Worm (Caenorhabditis elegans) whole organism, L2 larva: Measurements from ENCODE around the gene Y45G5AL.1.

Experiments used
- C34F6.9 ChIP-seq: fragments of 150-350 bp; optimal IDR thresholded peaks from 2 replicates; lab custom pipeline; 2014; ENCODE audit warnings: missing biosample characterization, missing genetic modification characterization
- F13H6.1 ChIP-seq: sonication (generic microtip); optimal IDR thresholded peaks from 2 replicates; lab custom pipeline; 2016; ENCODE audit warnings: missing genetic modification characterization, missing compliant biosample characterization
- R02D3.7 ChIP-seq: fragments of 150-350 bp; optimal IDR thresholded peaks from 2 replicates; lab custom pipeline; 2014; ENCODE audit warnings: missing biosample characterization, missing genetic modification characterization
- ZK546.5 ChIP-seq: sonication (generic microtip); optimal IDR thresholded peaks from 2 replicates; lab custom pipeline; 2017; ENCODE audit warnings: missing biosample characterization, missing genetic modification characterization
- alr-1 ChIP-seq: fragments of 150-350 bp; optimal IDR thresholded peaks from 2 replicates; lab custom pipeline; 2014; ENCODE audit warnings: missing biosample characterization, missing genetic modification characterization
- aly-2 ChIP-seq: fragments of 150-350 bp; optimal IDR thresholded peaks from 2 replicates; lab custom pipeline; 2014; ENCODE audit warnings: missing biosample characterization, missing genetic modification characterization
- ama-1 ChIP-seq: fragments of 150-350 bp; optimal IDR thresholded peaks from 2 replicates; lab custom pipeline; 2018; ENCODE audit warnings: inconsistent platforms
- blmp-1 ChIP-seq: sonication (generic microtip); optimal IDR thresholded peaks from 2 replicates; lab custom pipeline; 2017; ENCODE audit warnings: missing genetic modification characterization, mild to moderate bottlenecking, missing compliant biosample characterization, antibody characterized with exemption, moderate library complexity; ENCODE audit not compliant: insufficient read depth
- ceh-16 ChIP-seq: fragments of 150-350 bp; optimal IDR thresholded peaks from 2 replicates; lab custom pipeline; 2014; ENCODE audit warnings: missing biosample characterization, missing genetic modification characterization
- crh-2 ChIP-seq: sonication (generic microtip); optimal IDR thresholded peaks from 2 replicates; lab custom pipeline; 2017; ENCODE audit warnings: missing biosample characterization, missing genetic modification characterization
- dmd-4 ChIP-seq: sonication (generic microtip); optimal IDR thresholded peaks from 2 replicates; lab custom pipeline; 2017; ENCODE audit warnings: missing biosample characterization, missing genetic modification characterization
- egl-27 ChIP-seq: sonication (generic microtip); optimal IDR thresholded peaks from 3 replicates; lab custom pipeline; 2017; ENCODE audit warnings: missing biosample characterization, missing genetic modification reagents, missing genetic modification characterization
- elt-1 ChIP-seq: fragments of 150-350 bp; optimal IDR thresholded peaks from 2 replicates; lab custom pipeline; 2014; ENCODE audit warnings: missing biosample characterization, missing genetic modification characterization
- fos-1 ChIP-seq: fragments of 150-350 bp; optimal IDR thresholded peaks from 2 replicates; lab custom pipeline; 2014; ENCODE audit warnings: missing biosample characterization, missing genetic modification characterization
- gmeb-1 ChIP-seq: fragments of 150-350 bp; optimal IDR thresholded peaks from 2 replicates; lab custom pipeline; 2014; ENCODE audit warnings: missing biosample characterization, missing genetic modification characterization
- lin-11 ChIP-seq: fragments of 150-350 bp; sonication (generic microtip); optimal IDR thresholded peaks from 2 replicates; lab custom pipeline; 2014; ENCODE audit warnings: missing biosample characterization, missing genetic modification characterization, inconsistent platforms, mixed read lengths
- lin-13 ChIP-seq: fragments of 150-350 bp; optimal IDR thresholded peaks from 2 replicates; lab custom pipeline; 2014; ENCODE audit warnings: missing biosample characterization, missing genetic modification reagents, missing genetic modification characterization
- lin-39 ChIP-seq: fragments of 150-350 bp; optimal IDR thresholded peaks from 2 replicates; lab custom pipeline; 2014; ENCODE audit warnings: missing biosample characterization, missing genetic modification reagents, missing genetic modification characterization
- lsy-2 ChIP-seq, 2 experiments: fragments of 150-350 bp in 1 of 2; sonication (generic microtip) in 1 of 2; optimal IDR thresholded peaks; 2 replicates each; lab custom pipeline; 2014 to 2017; ENCODE audit warnings: missing biosample characterization in 2 of 2, missing genetic modification characterization in 2 of 2
- mab-5 ChIP-seq: fragments of 150-350 bp; optimal IDR thresholded peaks from 2 replicates; lab custom pipeline; 2014; ENCODE audit warnings: missing biosample characterization, missing genetic modification characterization
- mdl-1 ChIP-seq, 2 experiments: fragments of 150-350 bp in 1 of 2; sonication (generic microtip) in 1 of 2; optimal IDR thresholded peaks; 2 replicates each; lab custom pipeline; 2017; ENCODE audit warnings: missing biosample characterization in 2 of 2, missing genetic modification characterization in 2 of 2
- nhr-10 ChIP-seq: sonication (generic microtip); optimal IDR thresholded peaks from 2 replicates; lab custom pipeline; 2017; ENCODE audit warnings: missing biosample characterization, missing genetic modification characterization
- nhr-11 ChIP-seq: fragments of 150-350 bp; optimal IDR thresholded peaks from 2 replicates; lab custom pipeline; 2014; ENCODE audit warnings: missing biosample characterization, missing genetic modification characterization
- nhr-129 ChIP-seq: fragments of 150-350 bp; optimal IDR thresholded peaks from 2 replicates; lab custom pipeline; 2014; ENCODE audit warnings: missing biosample characterization, missing genetic modification characterization
- nhr-21 ChIP-seq: fragments of 150-350 bp; optimal IDR thresholded peaks from 2 replicates; lab custom pipeline; 2014; ENCODE audit warnings: missing biosample characterization, missing genetic modification characterization
- nhr-23 ChIP-seq: fragments of 150-350 bp; optimal IDR thresholded peaks from 2 replicates; lab custom pipeline; 2014; ENCODE audit warnings: missing biosample characterization, missing genetic modification reagents, missing genetic modification characterization
- nhr-237 ChIP-seq: fragments of 150-350 bp; optimal IDR thresholded peaks from 2 replicates; lab custom pipeline; 2014; ENCODE audit warnings: missing biosample characterization, missing genetic modification characterization
- nhr-25 ChIP-seq: fragments of 150-350 bp; sonication (generic microtip); optimal IDR thresholded peaks from 3 replicates; lab custom pipeline; 2014; ENCODE audit warnings: missing biosample characterization, missing genetic modification characterization
- nhr-6 ChIP-seq: fragments of 150-350 bp; optimal IDR thresholded peaks from 2 replicates; lab custom pipeline; 2014; ENCODE audit warnings: missing biosample characterization, missing genetic modification characterization
- peb-1 ChIP-seq: fragments of 150-350 bp; optimal IDR thresholded peaks from 2 replicates; lab custom pipeline; 2014; ENCODE audit warnings: missing biosample characterization, missing genetic modification characterization
- sem-4 ChIP-seq: fragments of 150-350 bp; optimal IDR thresholded peaks from 2 replicates; lab custom pipeline; 2014; ENCODE audit warnings: missing biosample characterization, missing genetic modification reagents, missing genetic modification characterization
- skn-1 ChIP-seq: sonication (generic microtip); optimal IDR thresholded peaks from 2 replicates; lab custom pipeline; 2017; ENCODE audit warnings: missing biosample characterization, missing genetic modification characterization
- sma-3 ChIP-seq: sonication (generic microtip); optimal IDR thresholded peaks from 2 replicates; lab custom pipeline; 2016; ENCODE audit warnings: missing genetic modification reagents, missing genetic modification characterization, missing compliant biosample characterization
- sma-9 ChIP-seq, 2 experiments: fragments of 150-350 bp in 1 of 2; sonication (generic microtip) in 1 of 2; optimal IDR thresholded peaks; 2 replicates each; lab custom pipeline; 2014 to 2016; ENCODE audit warnings: missing genetic modification characterization in 2 of 2, mild to moderate bottlenecking in 1 of 2, missing biosample characterization in 1 of 2, missing compliant biosample characterization in 1 of 2, missing genetic modification reagents in 1 of 2, moderate library complexity in 1 of 2
- unc-39 ChIP-seq: fragments of 150-350 bp; optimal IDR thresholded peaks from 2 replicates; lab custom pipeline; 2014; ENCODE audit warnings: missing biosample characterization, missing genetic modification characterization
- unc-55 ChIP-seq: fragments of 150-350 bp; sonication (generic microtip); optimal IDR thresholded peaks from 3 replicates; lab custom pipeline; 2014; ENCODE audit warnings: missing biosample characterization, missing genetic modification reagents, missing genetic modification characterization
- zag-1 ChIP-seq: fragments of 150-350 bp; optimal IDR thresholded peaks from 2 replicates; lab custom pipeline; 2014; ENCODE audit warnings: missing biosample characterization, missing genetic modification characterization
- ztf-1 ChIP-seq: fragments of 200-800 bp; sonication (Bioruptor generic); conservative IDR thresholded peaks from 2 replicates; pipeline ENCODE4 v1.3.6; 2022; ENCODE audit warnings: missing genetic modification characterization, missing compliant biosample characterization
- ztf-11 ChIP-seq: sonication (generic microtip); optimal IDR thresholded peaks from 2 replicates; lab custom pipeline; 2017; ENCODE audit warnings: missing biosample characterization, missing genetic modification characterization
- ztf-4 ChIP-seq: fragments of 150-350 bp; optimal IDR thresholded peaks from 2 replicates; lab custom pipeline; 2014; ENCODE audit warnings: missing biosample characterization, missing genetic modification characterization

Gene Y45G5AL.1

ce11 chrV:4143034-4143433, 1.3 kb upstream of the Y45G5AL.1 start (continued):
- TF ChIP-seq unc-55 (peak; percentile 77), nhr-11 (tag; lab: Kevin White, UChicago) (no peak), lin-13 (GFP tag; lab: Kevin White, UChicago) (peak; percentile 78), ztf-11 (tag; lab: Kevin White, UChicago) (no peak), nhr-129 (tag; lab: Kevin White, UChicago) (peak; percentile 60), sma-3 (peak; percentile 78)
- TF ChIP-seq, all 48 proteins: peak for 23

DNA sequence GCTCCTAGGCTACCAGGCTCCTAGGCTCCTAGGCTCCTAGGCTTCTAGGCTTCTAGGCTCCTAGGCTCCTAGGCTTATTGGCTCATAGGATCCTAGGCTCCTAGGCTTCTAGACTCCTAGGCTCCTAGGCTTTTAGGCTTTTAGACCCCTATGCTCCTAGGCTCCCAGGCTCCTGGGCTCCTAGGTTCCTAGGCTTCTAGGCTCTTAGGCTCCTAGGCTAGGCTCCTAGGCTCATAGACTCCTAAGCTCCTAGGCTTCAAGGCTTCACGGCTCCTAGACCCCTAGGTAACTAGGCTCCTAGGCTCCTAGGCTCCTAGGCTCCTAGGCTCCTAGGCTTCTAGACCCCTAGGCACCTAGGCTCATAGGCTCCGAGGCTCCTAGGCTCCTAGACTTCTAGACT, 7.1 kb downstream of the Y45G5AL.1 start:
- TF ChIP-seq egl-27 (tag; lab: Kevin White, UChicago) = no peak
- no peak for TF ChIP-seq ama-1
- TF ChIP-seq C34F6.9 (tag; lab: Kevin White, UChicago) = no peak
- no peak for TF ChIP-seq lin-11
- TF ChIP-seq nhr-23 = no peak
- TF ChIP-seq lin-39 (tag; lab: Kevin White, UChicago) = no peak
- no peak for TF ChIP-seq peb-1
- TF ChIP-seq zag-1 (tag; lab: Kevin White, UChicago) = no peak
- no peak for TF ChIP-seq lsy-2 (tag; optimal IDR thresholded peaks at IDR 0.05; lab: Kevin White, UChicago)
- no peak for TF ChIP-seq nhr-11 (tag; lab: Kevin White, UChicago)
- TF ChIP-seq F13H6.1 (tag; lab: Kevin White, UChicago) = no peak
- no peak for TF ChIP-seq elt-1

- TF ChIP-seq unc-39 (tag; lab: Kevin White, UChicago) = no peak
- TF ChIP-seq elt-1 = no peak
- TF ChIP-seq sma-9 (GFP tag; optimal IDR thresholded peaks at IDR 0.05; lab: Kevin White, UChicago) = no peak
- TF ChIP-seq sma-9 (tag; optimal IDR thresholded peaks at IDR 0.05; lab: Kevin White, UChicago) = no peak
- no peak for TF ChIP-seq mdl-1 (tag; optimal IDR thresholded peaks at IDR 0.05; lab: Kevin White, UChicago)
- no peak for TF ChIP-seq skn-1 (tag; lab: Kevin White, UChicago)
- TF ChIP-seq egl-27 (tag; lab: Kevin White, UChicago) = no peak
- TF ChIP-seq ztf-1 (GFP tag; lab: Robert Waterston, UW) = no peak
- no peak for TF ChIP-seq nhr-129 (tag; lab: Kevin White, UChicago)
- no peak for TF ChIP-seq lin-11
- no peak for TF ChIP-seq lsy-2 (tag; optimal IDR thresholded peaks at IDR 0.05; lab: Kevin White, UChicago)
- no peak for TF ChIP-seq gmeb-1
These were observed 7.9 kb downstream of the Y45G5AL.1 start, which contains the start of gene Y45G5AM.6 for ce11 chrV:4152200-4152599. Gene Y45G5AM.6, minus strand, starts transcription at chrV:4152300.

ce11 chrV:4157291-4157690, 13.0 kb downstream of the Y45G5AL.1 start:
- TF ChIP-seq unc-55 = no peak
- TF ChIP-seq mdl-1 (tag; optimal IDR thresholded peaks at IDR 0.05; lab: Kevin White, UChicago) = no peak
- TF ChIP-seq C34F6.9 (tag; lab: Kevin White, UChicago) = peak; percentile 39
- TF ChIP-seq skn-1 (tag; lab: Kevin White, UChicago) = no peak
- no peak for TF ChIP-seq ZK546.5 (tag; lab: Kevin White, UChicago)
- TF ChIP-seq ceh-16 (tag; lab: Kevin White, UChicago) = no peak
- no peak for TF ChIP-seq zag-1 (tag; lab: Kevin White, UChicago)
- no peak for TF ChIP-seq ama-1
- TF ChIP-seq nhr-129 (tag; lab: Kevin White, UChicago) = peak; percentile 66
- no peak for TF ChIP-seq nhr-6 (tag; lab: Kevin White, UChicago)
- peak in 1 of 2 experiments; percentile 48 for TF ChIP-seq lsy-2 (tag; optimal IDR thresholded peaks at IDR 0.05; lab: Kevin White, UChicago)
- TF ChIP-seq nhr-237 (tag; lab: Kevin White, UChicago) = no peak
- TF ChIP-seq ztf-4 (tag; lab: Kevin White, UChicago) = peak; percentile 34
- TF ChIP-seq blmp-1 (tag; lab: Kevin White, UChicago) = no peak
- no peak for TF ChIP-seq mab-5 (tag; lab: Kevin White, UChicago)
- no peak for TF ChIP-seq nhr-25 (tag; lab: Kevin White, UChicago)
- TF ChIP-seq fos-1 (tag; lab: Kevin White, UChicago) = no peak
- TF ChIP-seq nhr-10 (tag; lab: Kevin White, UChicago) = no peak
- peak; percentile 48 for TF ChIP-seq sma-9 (GFP tag; optimal IDR thresholded peaks at IDR 0.05; lab: Kevin White, UChicago)
- no peak for TF ChIP-seq sma-9 (tag; optimal IDR thresholded peaks at IDR 0.05; lab: Kevin White, UChicago)
- no peak for TF ChIP-seq gmeb-1
- TF ChIP-seq unc-39 (tag; lab: Kevin White, UChicago) = no peak
- TF ChIP-seq R02D3.7 = no peak
- no peak for TF ChIP-seq elt-1
- no peak for TF ChIP-seq ztf-11 (tag; lab: Kevin White, UChicago)
- TF ChIP-seq crh-2 = no peak
- no peak for TF ChIP-seq ztf-1 (GFP tag; lab: Robert Waterston, UW)
- TF ChIP-seq lin-39 (tag; lab: Kevin White, UChicago) = no peak
- peak; percentile 85 for TF ChIP-seq F13H6.1 (tag; lab: Kevin White, UChicago)
- TF ChIP-seq sem-4 = no peak
- no peak for TF ChIP-seq nhr-21 (tag; lab: Kevin White, UChicago)
- no peak for TF ChIP-seq aly-2 (tag; lab: Kevin White, UChicago)
- no peak for TF ChIP-seq alr-1 (tag; lab: Kevin White, UChicago)
- no peak for TF ChIP-seq dmd-4 (tag; lab: Kevin White, UChicago)
